Worm (Caenorhabditis elegans): Measurements from ENCODE around the gene flp-28.

Gene flp-28

DNA sequence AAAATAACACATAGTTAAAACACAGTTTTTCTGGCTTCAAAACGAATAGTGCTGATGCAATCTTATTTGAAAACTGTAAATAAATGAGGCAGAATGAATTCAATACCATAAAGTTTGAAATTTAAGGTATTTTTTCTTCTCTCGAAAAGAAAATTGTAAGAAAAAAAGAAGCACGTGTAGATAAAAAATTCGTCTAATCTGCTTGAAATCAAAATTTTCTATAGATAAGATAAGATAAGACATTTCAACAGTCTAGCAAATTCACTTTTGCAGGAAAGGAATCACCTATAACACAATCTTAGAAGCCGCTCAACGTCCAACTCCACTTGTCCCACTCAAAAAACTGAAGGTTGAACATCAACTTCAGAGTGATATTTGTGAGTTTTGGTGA lies 33.4 kb downstream of the flp-28 start (continued):
- TF ChIP-seq ceh-44 (GFP tag; IDR thresholded peaks at IDR 0.05) (no peak), nhr-41 (GFP tag; IDR thresholded peaks at IDR 0.05) (no peak), lir-3 (tag; optimal IDR thresholded peaks at IDR 0.05) (no peak), ama-1 (optimal IDR thresholded peaks at IDR 0.05) (no peak), unc-130 (GFP tag; optimal IDR thresholded peaks at IDR 0.05) (no peak), mdl-1 (tag; optimal IDR thresholded peaks at IDR 0.05) (no peak), T26A8.4 (GFP tag; IDR thresholded peaks at IDR 0.05) (no peak), dve-1 (tag; optimal IDR thresholded peaks at IDR 0.05; ENCODE audit: insufficient read depth) (peak; percentile 25), F37D6.2 (tag; optimal IDR thresholded peaks at IDR 0.05) (no peak), spr-1 (tag; optimal IDR thresholded peaks at IDR 0.05) (no peak), mdt-29 (GFP tag; IDR thresholded peaks at IDR 0.05) (no peak), rbr-2 (tag; optimal IDR thresholded peaks at IDR 0.05) (no peak), fkh-10 (GFP tag; optimal IDR thresholded peaks at IDR 0.05) (no peak), attf-4 (tag; optimal IDR thresholded peaks at IDR 0.05) (no peak), ceh-28 (tag; optimal IDR thresholded peaks at IDR 0.05) (no peak), aly-2 (tag; optimal IDR thresholded peaks at IDR 0.05) (no peak), duxl-1 (tag; optimal IDR thresholded peaks at IDR 0.05; ENCODE audit: poor library complexity) (no peak), lim-7 (GFP tag; IDR thresholded peaks at IDR 0.05) (no peak), ZK546.5 (tag; optimal IDR thresholded peaks at IDR 0.05) (no peak)

DNA sequence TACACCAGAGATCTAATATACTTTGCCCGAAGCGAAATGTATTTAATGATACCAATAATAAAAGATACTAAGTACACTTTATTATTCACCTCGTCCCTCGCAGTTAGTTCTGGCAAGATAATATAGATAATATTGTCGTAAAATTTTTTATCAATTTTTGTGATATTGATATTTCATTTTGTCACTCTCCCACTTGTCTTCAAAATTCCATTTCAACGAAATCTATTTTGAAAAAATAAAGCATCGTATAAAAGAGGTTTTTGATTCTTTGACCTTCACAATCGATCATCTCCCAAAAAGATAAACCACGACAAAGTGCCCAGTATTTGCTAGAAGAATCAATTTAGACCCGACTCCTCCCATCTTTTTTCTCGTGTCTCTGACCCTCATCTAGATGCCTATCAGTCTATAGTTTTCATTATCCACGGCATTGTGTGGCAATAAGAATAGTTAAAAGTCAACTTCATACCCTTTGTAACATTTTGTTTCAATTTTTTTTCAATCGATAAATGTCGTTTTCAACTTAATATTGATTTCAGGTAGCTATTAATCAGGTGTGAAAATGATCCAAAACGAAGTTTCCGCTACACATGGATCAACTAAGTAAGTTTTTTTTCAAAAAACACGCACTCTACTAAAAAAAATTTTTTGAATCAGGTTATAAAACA lies 33.9 kb downstream of the flp-28 start, which contains the start of gene cbs-1:
cbs-1 (plus strand) TSS at position 534 of the 668 bp plus-strand sequence.
- TF ChIP-seq zip-2 (tag; optimal IDR thresholded peaks at IDR 0.05) (no peak), unc-62 (GFP tag; optimal IDR thresholded peaks at IDR 0.05 in 1 of 2) (peak in 1 of 2 experiments; percentile 86), unc-62 (tag; optimal IDR thresholded peaks at IDR 0.05) (no peak), hlh-30 (tag; optimal IDR thresholded peaks at IDR 0.05; ENCODE audit: insufficient read depth) (peak; percentile 0), nhr-48 (tag; optimal IDR thresholded peaks at IDR 0.05) (peak; percentile 12), ceh-28 (tag; optimal IDR thresholded peaks at IDR 0.05) (no peak), hlh-11 (tag; optimal IDR thresholded peaks at IDR 0.05) (peak; percentile 29), dve-1 (tag; optimal IDR thresholded peaks at IDR 0.05; ENCODE audit: insufficient read depth) (peak; percentile 76), Y75B8A.6 (GFP tag; IDR thresholded peaks at IDR 0.05) (no peak), pha-4 (GFP tag; IDR thresholded peaks at IDR 0.05) (no peak), pha-4 (tag; optimal IDR thresholded peaks at IDR 0.05) (no peak), nhr-28 (tag; optimal IDR thresholded peaks at IDR 0.05) (peak; percentile 5), arid-1 (GFP tag; conservative IDR thresholded peaks at IDR 0.05) (no peak), F26F4.8 (GFP tag; conservative IDR thresholded peaks at IDR 0.05) (no peak), daf-16 (GFP tag; optimal IDR thresholded peaks at IDR 0.05) (no peak), daf-16 (tag; optimal IDR thresholded peaks at IDR 0.05) (peak; percentile 82), snpc-1.2 (GFP tag; IDR thresholded peaks at IDR 0.05) (no peak), T26A8.4 (GFP tag; IDR thresholded peaks at IDR 0.05) (no peak), aha-1 (tag) (no peak), dmd-6 (GFP tag; IDR thresholded peaks at IDR 0.05) (peak; percentile 15; the same call in 1 of the 2 replicates), php-3 (GFP tag; IDR thresholded peaks at IDR 0.05) (peak; percentile 89)

DNA sequence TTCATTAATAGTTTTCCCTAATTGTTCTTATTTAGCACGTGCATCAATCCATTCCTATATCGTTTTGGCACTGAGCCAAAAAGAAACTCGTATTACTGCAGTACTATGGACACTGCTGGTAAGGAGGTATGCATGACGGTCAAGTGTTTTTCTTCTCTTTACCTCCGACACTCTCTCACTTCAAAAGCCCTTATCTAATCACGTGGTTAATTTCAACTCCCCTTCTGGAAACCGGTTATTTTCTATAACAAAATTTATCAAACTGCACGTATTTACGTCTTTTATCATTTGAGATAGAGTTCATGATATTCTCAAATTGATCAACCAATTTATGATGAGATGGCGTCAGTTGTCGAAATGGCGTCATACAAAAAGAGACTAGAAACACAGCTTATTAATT lies 36.1 kb downstream of the flp-28 start:
- no peak for TF ChIP-seq lim-7 (GFP tag; IDR thresholded peaks at IDR 0.05)
- TF ChIP-seq hif-1 (tag; optimal IDR thresholded peaks at IDR 0.05): peak; percentile 94 to 98
- no peak for TF ChIP-seq spr-3 (GFP tag; optimal IDR thresholded peaks at IDR 0.05)
- TF ChIP-seq rbr-2 (tag; optimal IDR thresholded peaks at IDR 0.05): no peak
- TF ChIP-seq T20F7.1 (GFP tag; optimal IDR thresholded peaks at IDR 0.05): peak; percentile 50
- TF ChIP-seq zfp-2 (tag; optimal IDR thresholded peaks at IDR 0.05): no peak
- TF ChIP-seq pqm-1 (tag; optimal IDR thresholded peaks at IDR 0.05): peak; percentile 28
- peak; percentile 69; the same call in 1 of the 2 replicates for TF ChIP-seq lin-1 (GFP tag; IDR thresholded peaks at IDR 0.05)
- no peak for TF ChIP-seq Y5F2A.4 (GFP tag; optimal IDR thresholded peaks at IDR 0.05)
- peak; percentile 43 for TF ChIP-seq zip-2 (tag; optimal IDR thresholded peaks at IDR 0.05)
- TF ChIP-seq skn-1 (tag; optimal IDR thresholded peaks at IDR 0.05): no peak
- peak; percentile 64 for TF ChIP-seq ceh-20 (GFP tag; IDR thresholded peaks at IDR 0.05)
- no peak for TF ChIP-seq ZK546.5 (tag; optimal IDR thresholded peaks at IDR 0.05)
- no peak for TF ChIP-seq nhr-111 (GFP tag; optimal IDR thresholded peaks at IDR 0.05)
- TF ChIP-seq nhr-41 (GFP tag; IDR thresholded peaks at IDR 0.05): no peak
- TF ChIP-seq nhr-48 (tag; optimal IDR thresholded peaks at IDR 0.05): peak; percentile 87
- no peak for TF ChIP-seq egl-27 (tag; optimal IDR thresholded peaks at IDR 0.05)
- TF ChIP-seq nhr-28 (tag; optimal IDR thresholded peaks at IDR 0.05): peak; percentile 82
- TF ChIP-seq aha-1 (tag): peak; percentile 100
- TF ChIP-seq ceh-28 (tag; optimal IDR thresholded peaks at IDR 0.05): no peak
